Fruit fly (Drosophila melanogaster) whole organism, prepupa: ENCODE results near the gene ScsbetaG.

ENCODE experiments used
- Eip93F ChIP-seq: fragments of 200-800 bp; sonication (Bioruptor generic); optimal IDR thresholded peaks from 2 replicates; lab custom pipeline; 2016; ENCODE audit warnings: missing biosample characterization, mild to moderate bottlenecking, missing genetic modification characterization
- Gug ChIP-seq: fragments of 200-800 bp; sonication (Bioruptor generic); IDR thresholded peaks from 2 replicates; pipeline ENCODE4 v1.3.6; 2022; ENCODE audit warnings: missing biosample characterization, missing genetic modification characterization

dm6 chr3L:5609493-5609892, 46.0 kb upstream of the ScsbetaG start:
- TF ChIP-seq Eip93F, result no peak
- 0 out of 2 replicates have a peak, but pooled peaks have one; percentile 14 for TF ChIP-seq Gug (GFP tag; lab: Robert Waterston, UW)
